Fruit fly (Drosophila melanogaster): ENCODE data around the gene snz.

The snz gene

DNA sequence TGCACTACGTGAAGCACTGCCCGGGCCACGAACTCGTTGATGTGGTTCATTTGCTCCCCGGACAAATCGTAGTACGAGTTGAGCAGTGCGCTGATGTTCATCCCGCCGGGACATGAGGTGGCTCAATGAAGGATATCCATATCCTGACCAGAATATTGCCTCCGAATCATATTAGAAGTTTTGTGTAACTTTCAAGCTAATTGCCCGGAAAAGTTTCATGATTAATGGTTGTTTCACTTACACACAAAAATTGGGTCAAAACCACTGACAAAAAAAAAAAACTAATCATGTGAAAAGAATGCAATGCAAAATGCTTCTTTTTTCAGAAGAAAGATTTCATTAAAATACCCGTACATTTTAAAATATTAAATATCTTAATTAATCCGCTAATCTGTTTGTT lies 30.3 kb upstream of the snz start, which contains the start of gene Ir7e:
Gene Ir7e (minus strand): TSS at position 101 of the 400 bp plus-strand sequence.
- TF ChIP-seq usp (GFP tag; optimal IDR thresholded peaks at IDR 0.05) = no peak
- TF ChIP-seq tai (GFP tag; optimal IDR thresholded peaks at IDR 0.05) = no peak
- TF ChIP-seq CG32264 (GFP tag; optimal IDR thresholded peaks at IDR 0.05) = no peak
- no peak for TF ChIP-seq ey (GFP tag; optimal IDR thresholded peaks at IDR 0.05)
- no peak for TF ChIP-seq woc (GFP tag; optimal IDR thresholded peaks at IDR 0.05)
- no peak for TF ChIP-seq Dif (GFP tag; optimal IDR thresholded peaks at IDR 0.05; ENCODE audit: partially characterized antibody)
- no peak for TF ChIP-seq GATAd (GFP tag; optimal IDR thresholded peaks at IDR 0.05)

DNA sequence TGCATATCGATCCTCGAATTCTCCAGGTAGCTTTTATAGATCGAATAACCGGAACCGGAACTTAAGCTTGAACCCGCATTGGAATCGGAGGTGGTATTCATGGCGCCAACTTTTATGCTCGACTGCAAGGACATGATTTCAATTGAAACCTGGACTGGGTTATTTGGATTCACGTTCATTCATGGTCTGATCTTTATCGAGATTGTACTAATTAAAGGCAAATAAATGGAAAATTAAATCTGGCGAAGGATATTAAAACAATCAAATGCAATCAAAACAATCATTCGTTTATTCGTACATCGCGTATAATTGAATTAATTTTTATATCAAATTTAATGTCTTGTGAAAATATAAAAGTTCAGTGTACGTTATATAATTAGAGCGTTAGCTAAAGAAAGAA lies 28.0 kb upstream of the snz start, which contains the start of gene Ir7f:
Gene Ir7f (minus strand): TSS at position 101 of the 400 bp plus-strand sequence.
- TF ChIP-seq sage (GFP tag; optimal IDR thresholded peaks at IDR 0.05) (no peak), Abd-B (GFP tag; optimal IDR thresholded peaks at IDR 0.05) (no peak), Jra (GFP tag; optimal IDR thresholded peaks at IDR 0.05) (no peak), OdsH (GFP tag; optimal IDR thresholded peaks at IDR 0.05) (no peak), Dif (GFP tag; optimal IDR thresholded peaks at IDR 0.05; ENCODE audit: partially characterized antibody) (no peak)

DNA sequence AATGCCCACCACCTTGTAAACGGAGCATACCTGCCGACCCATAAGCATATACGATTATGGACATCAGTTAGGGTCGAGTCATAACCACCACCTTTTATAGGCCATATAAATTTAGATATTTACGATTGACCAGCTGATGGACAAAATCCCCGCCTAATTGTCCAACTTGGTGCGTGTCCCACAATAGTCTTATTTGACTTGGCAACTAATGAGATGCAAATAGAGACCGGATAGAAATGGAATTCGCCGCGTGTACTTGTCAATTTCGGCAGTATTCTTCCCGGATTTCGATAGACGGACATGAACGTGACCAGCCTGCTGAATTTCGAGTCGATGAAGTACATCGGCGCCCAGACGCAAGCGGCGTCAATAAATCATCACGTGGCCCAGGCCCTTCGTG lies 27.5 kb upstream of the snz start, which contains the start of gene Ir7g:
Gene Ir7g (plus strand): TSS at position 301 of the 400 bp plus-strand sequence.
- TF ChIP-seq tai (GFP tag; optimal IDR thresholded peaks at IDR 0.05) = no peak
- no peak for TF ChIP-seq sage (GFP tag; optimal IDR thresholded peaks at IDR 0.05)
- no peak for TF ChIP-seq usp (GFP tag; optimal IDR thresholded peaks at IDR 0.05)
- TF ChIP-seq jim (GFP tag; optimal IDR thresholded peaks at IDR 0.05) = no peak
- no peak for TF ChIP-seq pan (optimal IDR thresholded peaks at IDR 0.05)
- no peak for TF ChIP-seq sv (GFP tag; optimal IDR thresholded peaks at IDR 0.05)
- no peak for TF ChIP-seq dl (GFP tag; optimal IDR thresholded peaks at IDR 0.05; ENCODE audit: insufficient read depth in 1 of 2, partially characterized antibody in 2 of 2)

DNA sequence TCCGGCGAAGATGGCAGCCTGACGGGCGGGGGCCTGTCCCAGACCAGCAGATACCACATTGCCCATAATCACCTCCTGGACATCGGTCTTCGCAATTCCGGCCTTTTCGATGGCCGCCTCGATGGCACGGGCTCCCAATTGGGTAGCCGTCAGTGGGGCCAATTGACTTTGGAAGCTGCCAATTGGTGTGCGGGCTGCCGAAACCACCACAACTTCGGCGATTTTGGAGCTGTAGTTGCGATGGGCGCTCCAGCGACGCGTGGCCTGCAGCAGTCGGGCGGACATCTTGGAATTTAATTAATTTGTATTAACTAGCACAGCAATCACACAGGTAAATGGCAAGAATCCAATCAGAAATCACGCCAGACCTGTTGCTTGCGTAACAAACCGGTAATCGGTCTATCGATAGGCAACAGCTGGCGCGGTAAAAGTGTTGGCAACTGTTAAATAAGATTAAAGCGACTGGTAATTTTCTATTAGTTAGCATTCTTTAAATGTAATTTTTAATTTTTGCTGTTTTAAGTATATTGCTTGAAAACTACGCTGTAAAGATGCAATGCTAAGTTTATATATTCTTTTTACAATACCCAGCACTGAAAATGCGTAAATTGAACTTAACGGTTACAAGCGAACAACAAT lies 23.4 kb upstream of the snz start, which contains the start of gene Acat1:
Gene Acat1 (minus strand): TSS at position 400 of the 639 bp plus-strand sequence.
- TF ChIP-seq Myc (optimal IDR thresholded peaks at IDR 0.05) (no peak), ey (GFP tag; optimal IDR thresholded peaks at IDR 0.05) (peak; percentile 83), brk (GFP tag; optimal IDR thresholded peaks at IDR 0.05) (no peak), CG9705 (GFP tag; optimal IDR thresholded peaks at IDR 0.05) (peak; percentile 11), pan (optimal IDR thresholded peaks at IDR 0.05) (no peak), Mio (GFP tag; optimal IDR thresholded peaks at IDR 0.05) (peak; percentile 19), N (GFP tag; optimal IDR thresholded peaks at IDR 0.05) (no peak), fru (GFP tag; optimal IDR thresholded peaks at IDR 0.05) (peak; percentile 87), dmrt93B (GFP tag; optimal IDR thresholded peaks at IDR 0.05) (peak; percentile 35), HLH106 (tag; optimal IDR thresholded peaks at IDR 0.05) (peak; percentile 69), foxo (GFP tag; optimal IDR thresholded peaks at IDR 0.05) (peak in 1 of 2 experiments; percentile 90), Sp1 (GFP tag; optimal IDR thresholded peaks at IDR 0.05) (peak; percentile 53), rgr (GFP tag; optimal IDR thresholded peaks at IDR 0.05) (peak; percentile 89), CrebA (GFP tag; optimal IDR thresholded peaks at IDR 0.05; ENCODE audit: borderline replicate concordance) (no peak), Jra (GFP tag; optimal IDR thresholded peaks at IDR 0.05) (peak; percentile 86), br (GFP tag; optimal IDR thresholded peaks at IDR 0.05) (peak; percentile 83), sv (GFP tag; optimal IDR thresholded peaks at IDR 0.05) (peak; percentile 34), usp (GFP tag; optimal IDR thresholded peaks at IDR 0.05) (no peak), CG32264 (GFP tag; optimal IDR thresholded peaks at IDR 0.05) (peak; percentile 59), Dif (GFP tag; optimal IDR thresholded peaks at IDR 0.05; ENCODE audit: partially characterized antibody) (no peak), Hr83 (GFP tag; optimal IDR thresholded peaks at IDR 0.05; ENCODE audit: poor library complexity, severe bottlenecking) (peak; percentile 39), Hnf4 (GFP tag; optimal IDR thresholded peaks at IDR 0.05) (peak; percentile 91), dl (GFP tag; optimal IDR thresholded peaks at IDR 0.05; ENCODE audit: insufficient read depth in 1 of 2, partially characterized antibody in 2 of 2) (no peak), jim (GFP tag; optimal IDR thresholded peaks at IDR 0.05) (no peak), GATAd (GFP tag; optimal IDR thresholded peaks at IDR 0.05) (peak; percentile 52), Vsx2 (GFP tag; optimal IDR thresholded peaks at IDR 0.05; ENCODE audit: partially characterized antibody) (no peak), lola (GFP tag; optimal IDR thresholded peaks at IDR 0.05) (no peak), h (GFP tag; optimal IDR thresholded peaks at IDR 0.05) (peak; percentile 89), Rel (GFP tag; optimal IDR thresholded peaks at IDR 0.05) (no peak), Rel (tag; optimal IDR thresholded peaks at IDR 0.05) (no peak), tai (GFP tag; optimal IDR thresholded peaks at IDR 0.05) (no peak), woc (GFP tag; optimal IDR thresholded peaks at IDR 0.05) (peak; percentile 58), OdsH (GFP tag; optimal IDR thresholded peaks at IDR 0.05) (peak; percentile 81), psq (GFP tag; optimal IDR thresholded peaks at IDR 0.05) (peak; percentile 80), sage (GFP tag; optimal IDR thresholded peaks at IDR 0.05) (peak; percentile 77), Hr78 (GFP tag; optimal IDR thresholded peaks at IDR 0.05) (no peak), Dfd (GFP tag; optimal IDR thresholded peaks at IDR 0.05) (no peak), dsf (GFP tag; optimal IDR thresholded peaks at IDR 0.05; ENCODE audit: borderline replicate concordance) (peak; percentile 58), Abd-B (GFP tag; optimal IDR thresholded peaks at IDR 0.05) (no peak)

Data from whole organism, wandering third instar larva.